Fruit fly (Drosophila melanogaster) whole organism, embryonic: ENCODE data around the gene CG31268.

Experiments
- Asciz ChIP-seq: fragments of 200-800 bp; sonication (Bioruptor generic); optimal IDR thresholded peaks from 2 replicates; lab custom pipeline; 2017; ENCODE audit warnings: missing biosample characterization, mild to moderate bottlenecking, missing genetic modification characterization, missing genetic modification reagents
- Atf-2 ChIP-seq: fragments of 200-800 bp; sonication (Bioruptor generic); optimal IDR thresholded peaks from 2 replicates; lab custom pipeline; 2016; ENCODE audit warnings: missing biosample characterization, missing genetic modification characterization
- Atf3 ChIP-seq: fragments of 200-800 bp; sonication (Bioruptor generic); optimal IDR thresholded peaks from 3 replicates; lab custom pipeline; 2016; ENCODE audit warnings: missing biosample characterization, missing genetic modification characterization
- CG10543 ChIP-seq: fragments of 200-800 bp; sonication (Bioruptor generic); optimal IDR thresholded peaks from 3 replicates; lab custom pipeline; 2017; ENCODE audit warnings: missing biosample characterization, mild to moderate bottlenecking, missing genetic modification characterization, moderate library complexity
- CG12299 ChIP-seq: fragments of 200-800 bp; sonication (Bioruptor generic); optimal IDR thresholded peaks from 2 replicates; lab custom pipeline; 2018; ENCODE audit warnings: missing biosample characterization, mild to moderate bottlenecking, missing genetic modification characterization
- CG1603 ChIP-seq: fragments of 200-800 bp; sonication (Bioruptor generic); optimal IDR thresholded peaks from 2 replicates; lab custom pipeline; 2019; ENCODE audit warnings: missing biosample characterization, mild to moderate bottlenecking, missing genetic modification characterization, moderate library complexity
- CG17612 ChIP-seq: fragments of 200-800 bp; sonication (Bioruptor generic); IDR thresholded peaks from 2 replicates; pipeline ENCODE4 v1.3.6; 2022; ENCODE audit warnings: missing biosample characterization, missing genetic modification characterization
- CG18011 ChIP-seq: fragments of 200-800 bp; sonication (Bioruptor generic); optimal IDR thresholded peaks from 2 replicates; lab custom pipeline; 2017; ENCODE audit warnings: missing biosample characterization, missing genetic modification characterization, mild to moderate bottlenecking, moderate library complexity, missing genotype
- CG2678 ChIP-seq: fragments of 200-800 bp; sonication (Bioruptor generic); optimal IDR thresholded peaks from 3 replicates; lab custom pipeline; 2019; ENCODE audit warnings: missing biosample characterization, mild to moderate bottlenecking, missing genetic modification characterization, moderate library complexity
- CG31365 ChIP-seq: fragments of 200-800 bp; sonication (Bioruptor generic); optimal IDR thresholded peaks from 2 replicates; lab custom pipeline; 2018; ENCODE audit warnings: missing biosample characterization, mild to moderate bottlenecking, missing genetic modification characterization
- CG32772 ChIP-seq: fragments of 200-800 bp; sonication (Bioruptor generic); IDR thresholded peaks from 2 replicates; pipeline ENCODE4 v1.3.6; 2022; ENCODE audit warnings: missing biosample characterization, missing genetic modification characterization
- CG4328 ChIP-seq: fragments of 200-800 bp; sonication (Bioruptor generic); optimal IDR thresholded peaks from 3 replicates; lab custom pipeline; 2017; ENCODE audit warnings: missing biosample characterization, missing genetic modification reagents, missing genetic modification characterization
- CG4424 ChIP-seq: fragments of 200-800 bp; sonication (Bioruptor generic); optimal IDR thresholded peaks from 3 replicates; lab custom pipeline; 2016; ENCODE audit warnings: missing biosample characterization, missing genetic modification characterization
- CG5245 ChIP-seq: fragments of 200-800 bp; sonication (Bioruptor generic); optimal IDR thresholded peaks from 3 replicates; lab custom pipeline; 2016; ENCODE audit warnings: missing biosample characterization, missing genetic modification characterization
- CG6813 ChIP-seq: fragments of 200-800 bp; sonication (Bioruptor generic); optimal IDR thresholded peaks from 2 replicates; lab custom pipeline; 2017; ENCODE audit warnings: missing biosample characterization, missing genetic modification characterization, mild to moderate bottlenecking, moderate library complexity, missing genetic modification reagents
- CG9797 ChIP-seq: fragments of 200-800 bp; sonication (Bioruptor generic); optimal IDR thresholded peaks from 3 replicates; lab custom pipeline; 2018; ENCODE audit warnings: missing biosample characterization, mild to moderate bottlenecking, missing genetic modification characterization
- CoRest ChIP-seq: fragments of 200-800 bp; sonication (Bioruptor generic); optimal IDR thresholded peaks from 3 replicates; lab custom pipeline; 2018; ENCODE audit warnings: missing biosample characterization, mild to moderate bottlenecking, missing genetic modification characterization, moderate library complexity
- Dad ChIP-seq: fragments of 200-800 bp; sonication (Bioruptor generic); optimal IDR thresholded peaks from 3 replicates; lab custom pipeline; 2016; ENCODE audit warnings: missing biosample characterization, missing genetic modification characterization
- Deaf1 ChIP-seq: fragments of 200-800 bp; optimal IDR thresholded peaks from 3 replicates; lab custom pipeline; 2019; ENCODE audit warnings: missing biosample characterization, mild to moderate bottlenecking, missing genetic modification characterization, moderate library complexity
- Doc3 ChIP-seq: fragments of 200-800 bp; sonication (Bioruptor generic); IDR thresholded peaks from 3 replicates; pipeline ENCODE4 v1.3.6; 2022; ENCODE audit warnings: missing biosample characterization, missing genetic modification characterization; ENCODE audit not compliant: partially characterized antibody
- Dref ChIP-seq: fragments of 200-800 bp; sonication (Bioruptor generic); IDR thresholded peaks from 2 replicates; pipeline ENCODE4 v1.3.6; 2022; ENCODE audit warnings: missing biosample characterization, missing genetic modification characterization
- E2f1 ChIP-seq: fragments of 200-800 bp; sonication (Bioruptor generic); IDR thresholded peaks from 2 replicates; pipeline ENCODE4 v1.3.6; 2022; ENCODE audit warnings: missing biosample characterization, missing genetic modification characterization
- E2f2 ChIP-seq: fragments of 200-800 bp; sonication (Bioruptor generic); IDR thresholded peaks from 2 replicates; pipeline ENCODE4 v1.3.6; 2022; ENCODE audit warnings: missing biosample characterization, missing genetic modification characterization
- Fer1 ChIP-seq: fragments of 200-800 bp; sonication (Bioruptor generic); optimal IDR thresholded peaks from 2 replicates; lab custom pipeline; 2017; ENCODE audit warnings: missing biosample characterization, mild to moderate bottlenecking, missing genetic modification characterization
- Rfx ChIP-seq: fragments of 200-800 bp; sonication (Bioruptor generic); IDR thresholded peaks from 2 replicates; pipeline ENCODE4 v1.3.6; 2022; ENCODE audit warnings: missing biosample characterization, missing genetic modification characterization
- Xrp1 ChIP-seq: fragments of 200-800 bp; sonication (Bioruptor generic); IDR thresholded peaks from 2 replicates; pipeline ENCODE4 v1.3.6; 2022; ENCODE audit warnings: missing biosample characterization, missing genetic modification characterization
- croc ChIP-seq: fragments of 200-800 bp; sonication (Bioruptor generic); conservative IDR thresholded peaks from 3 replicates; pipeline ENCODE4 v1.3.6; 2022; ENCODE audit warnings: missing biosample characterization, missing genetic modification characterization
- crol ChIP-seq: fragments of 200-800 bp; sonication (Bioruptor generic); IDR thresholded peaks from 2 replicates; pipeline ENCODE4 v1.3.6; 2022; ENCODE audit warnings: missing biosample characterization, missing genetic modification characterization
- crp ChIP-seq, 2 experiments: fragments of 200-800 bp; sonication (Bioruptor generic); optimal IDR thresholded peaks; 2 replicates in 1 of 2; 3 replicates in 1 of 2; lab custom pipeline; 2017; ENCODE audit warnings: missing biosample characterization in 2 of 2, missing genetic modification characterization in 2 of 2, mild to moderate bottlenecking in 1 of 2, moderate library complexity in 1 of 2
- cwo ChIP-seq: fragments of 200-800 bp; sonication (Bioruptor generic); optimal IDR thresholded peaks from 3 replicates; lab custom pipeline; 2017; ENCODE audit warnings: missing biosample characterization, missing genetic modification characterization, mild to moderate bottlenecking, moderate library complexity, missing genetic modification reagents
- dimm ChIP-seq: fragments of 200-800 bp; sonication (Bioruptor generic); IDR thresholded peaks from 2 replicates; pipeline ENCODE4 v1.3.6; 2022; ENCODE audit warnings: missing biosample characterization, missing genetic modification characterization
- eve ChIP-seq, 2 experiments: fragments of >200 bp; optimal IDR thresholded peaks; 2 replicates each; lab custom pipeline; 2017; ENCODE audit warnings: missing biosample characterization in 2 of 2, missing genetic modification characterization in 2 of 2
- gem ChIP-seq: fragments of 200-800 bp; sonication (Bioruptor generic); optimal IDR thresholded peaks from 2 replicates; lab custom pipeline; 2019; ENCODE audit warnings: missing biosample characterization, mild to moderate bottlenecking, missing genetic modification characterization, moderate library complexity
- grau ChIP-seq: fragments of 200-800 bp; optimal IDR thresholded peaks from 3 replicates; lab custom pipeline; 2019; ENCODE audit warnings: missing biosample characterization, mild to moderate bottlenecking, missing genetic modification characterization, moderate library complexity
- hkb ChIP-seq, 2 experiments: fragments of 200-800 bp in 1 of 2; fragments of >200 bp in 1 of 2; sonication (Bioruptor generic) in 1 of 2; IDR thresholded peaks in 1 of 2; optimal IDR thresholded peaks in 1 of 2; 2 replicates each; pipeline versions ENCODE4 v1.3.6 to Lab custom; 2017 to 2022; ENCODE audit warnings: missing biosample characterization in 1 of 2, missing genetic modification characterization in 1 of 2
- insv ChIP-seq, 2 experiments: fragments of 200-800 bp; sonication (Bioruptor generic); optimal IDR thresholded peaks; 3 replicates each; lab custom pipeline; 2016 to 2018; ENCODE audit warnings: missing biosample characterization in 2 of 2, missing genetic modification characterization in 2 of 2
- jumu ChIP-seq: fragments of 200-800 bp; sonication (Bioruptor generic); optimal IDR thresholded peaks from 3 replicates; lab custom pipeline; 2016; ENCODE audit warnings: missing biosample characterization, missing genetic modification characterization
- mam ChIP-seq: fragments of 200-800 bp; sonication (Bioruptor generic); optimal IDR thresholded peaks from 3 replicates; lab custom pipeline; 2016; ENCODE audit warnings: missing biosample characterization, missing genetic modification characterization
- nau ChIP-seq: fragments of 200-800 bp; sonication (Bioruptor generic); optimal IDR thresholded peaks from 3 replicates; lab custom pipeline; 2017; ENCODE audit warnings: missing biosample characterization, mild to moderate bottlenecking, missing genetic modification characterization, missing genetic modification reagents
- oc ChIP-seq: fragments of 200-800 bp; sonication (Bioruptor generic); optimal IDR thresholded peaks from 2 replicates; lab custom pipeline; 2018; ENCODE audit warnings: missing biosample characterization, mild to moderate bottlenecking, missing genetic modification characterization, moderate library complexity
- otp ChIP-seq: fragments of 200-800 bp; sonication (Bioruptor generic); IDR thresholded peaks from 3 replicates; pipeline ENCODE4, ENCODE4 v1.3.6; 2022; ENCODE audit warnings: missing biosample characterization, missing genetic modification characterization
- psq ChIP-seq: fragments of 200-800 bp; sonication (Bioruptor generic); optimal IDR thresholded peaks from 2 replicates; lab custom pipeline; 2017; ENCODE audit warnings: missing biosample characterization, missing genetic modification characterization
- row ChIP-seq: fragments of 200-800 bp; sonication (Bioruptor generic); IDR thresholded peaks from 3 replicates; pipeline ENCODE4 v1.3.6; 2022; ENCODE audit warnings: missing biosample characterization, missing genetic modification characterization
- sc ChIP-seq, 3 experiments: fragments of >200 bp in 2 of 3; fragments of 200-800 bp in 1 of 3; sonication (Bioruptor generic) in 1 of 3; optimal IDR thresholded peaks; 2 replicates in 2 of 3; 3 replicates in 1 of 3; lab custom pipeline; 2017; ENCODE audit warnings: mild to moderate bottlenecking in 1 of 3, missing biosample characterization in 1 of 3, missing genetic modification characterization in 1 of 3, missing genetic modification reagents in 1 of 3
- sisA ChIP-seq: fragments of 200-800 bp; sonication (Bioruptor generic); IDR thresholded peaks from 2 replicates; pipeline ENCODE4 v1.3.6; 2022; ENCODE audit warnings: missing biosample characterization, missing genetic modification characterization
- slbo ChIP-seq: fragments of 200-800 bp; sonication (Bioruptor generic); IDR thresholded peaks from 2 replicates; pipeline ENCODE4 v1.3.6; 2022; ENCODE audit warnings: missing biosample characterization, missing genetic modification characterization
- slp2 ChIP-seq: fragments of 200-800 bp; sonication (Bioruptor generic); optimal IDR thresholded peaks from 2 replicates; lab custom pipeline; 2016; ENCODE audit warnings: missing biosample characterization, missing genetic modification characterization
- tin ChIP-seq: fragments of 200-800 bp; sonication (Bioruptor generic); optimal IDR thresholded peaks from 3 replicates; lab custom pipeline; 2016; ENCODE audit warnings: missing biosample characterization, missing genetic modification characterization
- tio ChIP-seq: fragments of 200-800 bp; sonication (Bioruptor generic); optimal IDR thresholded peaks from 2 replicates; lab custom pipeline; 2017; ENCODE audit warnings: missing biosample characterization, missing genetic modification characterization, inconsistent platforms
- z ChIP-seq: fragments of 200-800 bp; sonication (Bioruptor generic); IDR thresholded peaks from 3 replicates; pipeline ENCODE4 v1.3.6; 2022; ENCODE audit warnings: missing biosample characterization, missing genetic modification characterization

Gene CG31268

DNA sequence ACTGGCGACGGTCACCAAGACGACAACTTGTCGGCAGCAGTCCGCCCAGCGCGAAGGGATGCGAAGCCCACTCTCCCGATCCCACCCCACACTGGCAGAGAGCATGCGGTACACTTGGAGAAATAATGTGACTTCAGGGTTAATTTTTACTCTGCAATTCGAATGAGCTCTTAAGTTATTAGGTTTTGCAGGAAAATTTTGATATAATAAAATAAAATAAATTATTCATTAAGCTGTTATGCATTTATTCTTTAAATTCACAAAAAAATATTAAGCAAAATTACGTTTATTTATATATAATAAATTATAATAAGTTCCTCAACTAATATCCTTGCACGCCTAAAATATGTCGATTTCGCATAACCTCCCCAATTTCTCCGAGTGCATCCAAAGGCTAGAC, 17.3 kb downstream of the CG31268 start (continued):
- TF ChIP-seq mam (GFP tag; lab: Kevin White, UChicago): no peak
- no peak for TF ChIP-seq hkb (optimal IDR thresholded peaks at IDR 0.05; lab: Kevin White, UChicago)
- peak; percentile 51; the same call in 1 of the 2 replicates for TF ChIP-seq hkb (GFP tag; IDR thresholded peaks at IDR 0.05; lab: Robert Waterston, UW)
- no peak for TF ChIP-seq Dref (GFP tag; lab: Robert Waterston, UW)
- TF ChIP-seq sc (optimal IDR thresholded peaks at IDR 0.05; lab: Kevin White, UChicago): no peak
- no peak for TF ChIP-seq sc (GFP tag; optimal IDR thresholded peaks at IDR 0.05; lab: Kevin White, UChicago)
- no peak for TF ChIP-seq CG31365 (tag; lab: Kevin White, UChicago)
- TF ChIP-seq slp2 (GFP tag; lab: Kevin White, UChicago): no peak
- peak; percentile 69 for TF ChIP-seq gem (tag; lab: Kevin White, UChicago)
- no peak for TF ChIP-seq Asciz (GFP tag; lab: Kevin White, UChicago)
- TF ChIP-seq CG2678: no peak
- peak; percentile 40 for TF ChIP-seq CoRest
- TF ChIP-seq tin: no peak
- TF ChIP-seq Fer1: no peak
- TF ChIP-seq insv (GFP tag; optimal IDR thresholded peaks at IDR 0.05; lab: Kevin White, UChicago): no peak
- TF ChIP-seq CG4328 (GFP tag; lab: Kevin White, UChicago): no peak
- no peak for TF ChIP-seq crp (GFP tag; optimal IDR thresholded peaks at IDR 0.05; lab: Kevin White, UChicago)
- no peak for TF ChIP-seq CG4424
- no peak for TF ChIP-seq Atf3 (GFP tag; lab: Kevin White, UChicago)
- no peak for TF ChIP-seq CG5245 (GFP tag; lab: Kevin White, UChicago)
- TF ChIP-seq CG1603 (tag; lab: Kevin White, UChicago): no peak
- TF ChIP-seq tio: no peak
- no peak for TF ChIP-seq cwo
- no peak for TF ChIP-seq croc
- TF ChIP-seq crol (GFP tag; lab: Robert Waterston, UW): no peak
- no peak for TF ChIP-seq Doc3 (GFP tag; lab: Robert Waterston, UW)
- TF ChIP-seq psq: no peak
- 0 out of 2 replicates have a peak, but pooled peaks have one; percentile 26 for TF ChIP-seq CG32772
- TF ChIP-seq CG12299 (tag; lab: Kevin White, UChicago): no peak
- TF ChIP-seq sisA (GFP tag; lab: Robert Waterston, UW): no peak
- TF ChIP-seq z (GFP tag; lab: Robert Waterston, UW): no peak
- TF ChIP-seq slbo (GFP tag; lab: Robert Waterston, UW): no peak; the same call in 1 of the 2 replicates
- TF ChIP-seq row (GFP tag; lab: Robert Waterston, UW): peak; percentile 45; the same call in 2 of the 3 replicates
- no peak for TF ChIP-seq CG18011 (GFP tag; lab: Kevin White, UChicago)
- peak; percentile 52 for TF ChIP-seq grau
- TF ChIP-seq E2f1 (GFP tag; lab: Robert Waterston, UW): 0 out of 2 replicates have a peak, but pooled peaks have one; percentile 19
- peak; percentile 43 for TF ChIP-seq Deaf1 (tag; lab: Kevin White, UChicago)
- TF ChIP-seq Rfx (GFP tag; lab: Robert Waterston, UW): 0 out of 2 replicates have a peak, but pooled peaks have one; percentile 41
- TF ChIP-seq Atf-2 (GFP tag; lab: Kevin White, UChicago): no peak
- TF ChIP-seq CG6813: peak; percentile 3
- peak; percentile 47 for TF ChIP-seq Xrp1 (GFP tag; lab: Robert Waterston, UW)
- TF ChIP-seq eve (GFP tag; optimal IDR thresholded peaks at IDR 0.05; lab: Kevin White, UChicago): no peak
- TF ChIP-seq oc (tag; lab: Kevin White, UChicago): no peak
- no peak for TF ChIP-seq CG10543
- no peak for TF ChIP-seq dimm (GFP tag; lab: Robert Waterston, UW)
- no peak for TF ChIP-seq jumu (GFP tag; lab: Kevin White, UChicago)
- no peak; the same call in 1 of the 2 replicates for TF ChIP-seq E2f2 (GFP tag; lab: Robert Waterston, UW)
- TF ChIP-seq nau (GFP tag; lab: Kevin White, UChicago): no peak
- TF ChIP-seq CG17612: no peak
- no peak for TF ChIP-seq Dad (GFP tag; lab: Kevin White, UChicago)
- no peak for TF ChIP-seq otp (GFP tag; lab: Robert Waterston, UW)
- TF ChIP-seq CG9797 (GFP tag; lab: Kevin White, UChicago): no peak
